Worm (Caenorhabditis elegans) whole organism, early embryonic: Measurements from ENCODE around the gene fbxb-21.

Source experiments
- aly-1 ChIP-seq: sonication (generic microtip); optimal IDR thresholded peaks from 2 replicates; lab custom pipeline; 2016; ENCODE audit warnings: missing genetic modification characterization, missing compliant biosample characterization
- ama-1 ChIP-seq: fragments of 150-350 bp; optimal IDR thresholded peaks from 2 replicates; lab custom pipeline; 2014
- ets-7 ChIP-seq: sonication (generic microtip); optimal IDR thresholded peaks from 2 replicates; lab custom pipeline; 2016; ENCODE audit warnings: missing genotype, missing genetic modification characterization, missing compliant biosample characterization
- hnd-1 ChIP-seq: sonication (generic microtip); optimal IDR thresholded peaks from 2 replicates; lab custom pipeline; 2016; ENCODE audit warnings: missing genetic modification characterization, missing compliant biosample characterization

DNA sequence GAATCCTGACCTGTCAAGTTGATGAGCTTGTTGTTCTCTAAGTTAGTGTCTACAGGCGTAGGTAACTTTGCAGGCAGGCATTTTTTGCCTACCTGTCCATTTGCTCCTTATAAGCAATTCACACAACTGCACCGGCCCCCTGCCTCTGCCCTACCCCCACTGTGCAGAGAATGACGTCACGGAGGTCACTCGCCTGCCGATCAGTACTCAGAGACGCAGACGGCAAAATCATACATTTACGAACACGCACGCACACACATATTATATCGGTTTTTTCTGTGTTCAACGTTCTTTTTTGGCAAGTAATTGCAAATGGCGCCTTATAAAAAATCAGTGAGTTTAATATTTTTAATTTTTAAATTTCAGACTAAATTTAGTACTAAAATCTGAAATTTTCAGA, 14.8 kb upstream of the fbxb-21 start, which contains the start of gene duxl-1:
- no peak for TF ChIP-seq ets-7 (tag; lab: Kevin White, UChicago)
- no peak for TF ChIP-seq aly-1 (tag; lab: Kevin White, UChicago)
- TF ChIP-seq ama-1 = no peak
- TF ChIP-seq hnd-1 (tag; lab: Kevin White, UChicago) = no peak
